Worm (Caenorhabditis elegans): ENCODE measurements around the gene F11A5.17.

DNA sequence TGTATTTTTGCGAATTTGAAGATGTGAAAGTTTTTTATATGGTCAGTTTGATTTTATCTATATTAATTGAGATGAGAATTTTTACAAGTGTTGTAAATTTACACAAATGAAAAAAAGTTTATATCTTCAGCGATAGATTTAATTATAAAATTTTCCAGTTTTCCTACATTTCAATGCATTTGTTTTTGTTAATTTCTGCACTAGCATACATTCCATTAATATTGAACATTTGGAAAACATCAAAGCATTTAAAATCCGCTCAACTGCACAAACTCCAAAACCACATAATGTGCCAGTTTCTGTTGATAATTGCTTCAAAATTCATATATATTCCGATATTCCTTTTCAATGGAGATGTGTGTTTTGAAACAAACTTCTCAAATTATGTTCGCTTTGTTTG lies 18.9 kb upstream of the F11A5.17 start, which contains the start of gene srh-277:
- TF ChIP-seq ceh-39 (tag; optimal IDR thresholded peaks at IDR 0.05): no peak
- no peak for TF ChIP-seq tbx-8 (GFP tag; optimal IDR thresholded peaks at IDR 0.05)
- no peak for TF ChIP-seq snpc-4 (tag; optimal IDR thresholded peaks at IDR 0.05)
- no peak for TF ChIP-seq nhr-12 (tag; optimal IDR thresholded peaks at IDR 0.05)
- no peak for TF ChIP-seq pha-4 (tag; optimal IDR thresholded peaks at IDR 0.05)
- no peak for TF ChIP-seq ces-1 (GFP tag; optimal IDR thresholded peaks at IDR 0.05)
- TF ChIP-seq zip-8 (tag; optimal IDR thresholded peaks at IDR 0.05): no peak
